Worm (Caenorhabditis elegans): ENCODE measurements around the gene gldi-10.

The gldi-10 gene

DNA sequence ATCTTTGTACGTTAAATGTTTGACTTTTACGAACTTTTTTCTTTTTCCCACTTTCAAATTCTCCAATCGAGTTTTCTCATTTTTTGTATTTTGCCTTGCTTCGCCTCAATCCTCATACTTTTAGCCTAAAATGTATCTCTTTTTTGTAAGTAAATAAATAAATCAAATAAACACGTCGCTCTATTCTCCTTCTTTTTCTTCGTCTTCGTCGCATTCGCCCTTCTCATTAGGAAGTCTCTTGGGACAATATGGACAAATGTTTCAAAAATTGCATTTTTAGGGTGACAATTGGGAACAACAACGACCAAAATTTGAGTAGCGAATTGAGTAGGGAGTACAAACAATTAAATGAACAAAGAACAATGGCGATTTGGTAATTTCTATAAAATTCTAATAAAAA is 7.0 kb upstream of the gldi-10 start:
- 0 out of 2 replicates have a peak, but pooled peaks have one; percentile 17 for TF ChIP-seq madf-3 (GFP tag; IDR thresholded peaks at IDR 0.05)
- TF ChIP-seq aptf-2 (GFP tag; conservative IDR thresholded peaks at IDR 0.05) = no peak
- peak; percentile 2 for TF ChIP-seq lin-40 (tag; optimal IDR thresholded peaks at IDR 0.05)

DNA sequence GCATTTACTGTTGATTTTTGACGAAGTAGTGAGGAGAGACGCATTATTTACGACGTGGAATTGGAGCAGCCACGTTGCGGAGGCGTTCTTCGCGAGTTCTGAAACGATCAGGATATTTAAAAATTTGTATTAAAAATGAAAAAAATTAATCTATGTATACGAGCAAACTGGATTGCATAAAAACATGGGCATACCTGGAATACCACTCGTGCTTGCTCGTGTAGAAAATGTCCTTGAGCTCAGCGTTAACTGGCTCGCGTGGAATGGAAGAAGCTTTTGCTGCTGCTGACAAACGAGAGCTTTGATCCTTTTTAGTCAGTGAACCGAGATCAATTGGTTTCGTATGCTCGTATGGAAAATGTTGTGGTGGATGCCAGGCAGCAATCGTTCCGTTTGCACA is 5.1 kb upstream of the gldi-10 start, which contains the start of gene lpl-1:
Gene lpl-1 (minus strand): TSS at position 101 of the 400 bp plus-strand sequence.
- no peak for TF ChIP-seq ceh-91 (GFP tag; IDR thresholded peaks at IDR 0.05)
- no peak for TF ChIP-seq C17E4.6 (GFP tag; IDR thresholded peaks at IDR 0.05)
- peak; percentile 15 for TF ChIP-seq repo-1 (tag; optimal IDR thresholded peaks at IDR 0.05)

DNA sequence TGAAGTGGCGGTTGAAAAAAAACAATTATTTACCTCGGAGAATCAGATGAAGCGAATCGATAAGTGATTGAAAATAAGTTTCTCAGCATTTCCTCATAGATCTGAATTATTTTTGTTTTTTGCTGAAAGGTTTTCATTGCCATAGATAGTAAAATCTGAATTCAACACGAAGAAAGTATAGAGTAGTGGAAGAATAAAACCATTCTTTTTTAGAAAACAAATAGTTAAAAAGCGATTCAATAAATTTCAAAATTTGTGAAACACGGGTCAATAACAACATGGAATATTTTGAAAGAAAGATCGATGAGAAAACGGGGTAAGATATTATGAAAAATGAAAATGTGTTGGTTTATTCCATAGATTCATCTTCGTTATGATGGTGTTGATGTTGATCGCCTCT is 4.7 kb upstream of the gldi-10 start, which contains the start of gene mrpl-42:
Gene mrpl-42 (minus strand): TSS at position 101 of the 400 bp plus-strand sequence.
- TF ChIP-seq F37B4.10 (GFP tag; IDR thresholded peaks at IDR 0.05) = no peak
- no peak for TF ChIP-seq attf-5 (GFP tag; optimal IDR thresholded peaks at IDR 0.05)
- no peak for TF ChIP-seq unc-62 (GFP tag; optimal IDR thresholded peaks at IDR 0.05)
- TF ChIP-seq ztf-25 (GFP tag; IDR thresholded peaks at IDR 0.05) = no peak
- TF ChIP-seq nhr-90 (tag; optimal IDR thresholded peaks at IDR 0.05) = no peak

- TF ChIP-seq madf-6 (GFP tag; IDR thresholded peaks at IDR 0.05) (peak; percentile 44; the same call in 1 of the 2 replicates), attf-6 (GFP tag; IDR thresholded peaks at IDR 0.05) (0 out of 2 replicates have a peak, but pooled peaks have one; percentile 35), lin-54 (GFP tag; optimal IDR thresholded peaks at IDR 0.05) (no peak)
Measured at ce11 chrIV:9095553-9095952, 3.5 kb upstream of the gldi-10 start, which contains the start of gene icln-1. Gene icln-1 (minus strand): TSS chrIV:9095653.

ce11 chrIV:9096160-9096879 is 2.7 kb upstream of the gldi-10 start, which contains the start of the genes znf-706 and cpna-3:
Gene znf-706 (minus strand): TSS chrIV:9096231.
Gene cpna-3 (plus strand): TSS chrIV:9096842.
- TF ChIP-seq let-607 (tag; optimal IDR thresholded peaks at IDR 0.05) (no peak), cebp-1 (GFP tag; IDR thresholded peaks at IDR 0.05) (no peak), cebp-1 (tag; optimal IDR thresholded peaks at IDR 0.05) (peak; percentile 42), mes-4 (tag; optimal IDR thresholded peaks at IDR 0.05) (no peak), lin-54 (GFP tag; optimal IDR thresholded peaks at IDR 0.05) (peak; percentile 57), ceh-91 (GFP tag; IDR thresholded peaks at IDR 0.05) (peak; percentile 73), xnd-1 (tag; optimal IDR thresholded peaks at IDR 0.05) (peak; percentile 35), F23B12.7 (tag; optimal IDR thresholded peaks at IDR 0.05; ENCODE audit: insufficient read depth) (peak; percentile 36), Y95B8A.8 (GFP tag; IDR thresholded peaks at IDR 0.05) (no peak), somi-1 (GFP tag; optimal IDR thresholded peaks at IDR 0.05) (no peak), lag-1 (GFP tag; IDR thresholded peaks at IDR 0.05) (no peak), T26A5.8 (tag; optimal IDR thresholded peaks at IDR 0.05) (no peak), snpc-4 (GFP tag; optimal IDR thresholded peaks at IDR 0.05) (no peak), snpc-4 (tag; optimal IDR thresholded peaks at IDR 0.05) (peak in 2 of 4 experiments; percentile 21 to 62), hmg-1.2 (GFP tag; IDR thresholded peaks at IDR 0.05) (no peak), tlf-1 (GFP tag; optimal IDR thresholded peaks at IDR 0.05) (no peak), nhr-80 (tag; optimal IDR thresholded peaks at IDR 0.05) (no peak), F33H1.4 (GFP tag; IDR thresholded peaks at IDR 0.05) (peak; percentile 88), madf-8 (GFP tag; conservative IDR thresholded peaks at IDR 0.05) (peak; percentile 61), F55B11.4 (tag; optimal IDR thresholded peaks at IDR 0.05; ENCODE audit: borderline replicate concordance, insufficient read depth) (no peak), ceh-58 (GFP tag; IDR thresholded peaks at IDR 0.05) (no peak), die-1 (tag; optimal IDR thresholded peaks at IDR 0.05) (no peak), lin-40 (tag; optimal IDR thresholded peaks at IDR 0.05) (no peak), ceh-27 (GFP tag; optimal IDR thresholded peaks at IDR 0.05) (no peak), F57C9.4 (tag; optimal IDR thresholded peaks at IDR 0.05) (no peak), F37B4.10 (GFP tag; IDR thresholded peaks at IDR 0.05) (no peak), tbp1 (GFP tag; optimal IDR thresholded peaks at IDR 0.05) (peak; percentile 37), bed-1 (GFP tag; IDR thresholded peaks at IDR 0.05) (no peak), ccch-3 (GFP tag; optimal IDR thresholded peaks at IDR 0.05) (no peak), snpc-3.4 (tag; optimal IDR thresholded peaks at IDR 0.05) (peak; percentile 32)

Measured in whole organism, young adult.